Fruit fly (Drosophila melanogaster) whole organism, wandering third instar larva: ENCODE measurements around the gene Lsp1alpha.

Experiments used
- Dfd ChIP-seq: fragments of >200 bp; optimal IDR thresholded peaks from 2 replicates; lab custom pipeline; 2017; ENCODE audit warnings: missing biosample characterization, missing genetic modification characterization
- GATAd ChIP-seq: sonication (Bioruptor generic); optimal IDR thresholded peaks from 2 replicates; lab custom pipeline; 2016; ENCODE audit warnings: missing biosample characterization, missing genetic modification characterization
- Myc ChIP-seq: fragments of >200 bp; optimal IDR thresholded peaks from 2 replicates; lab custom pipeline; 2017
- Rel ChIP-seq, 2 experiments: fragments of 200-800 bp; sonication (Bioruptor generic) in 1 of 2; optimal IDR thresholded peaks; 2 replicates in 1 of 2; 3 replicates in 1 of 2; lab custom pipeline; 2016 to 2019; ENCODE audit warnings: mild to moderate bottlenecking in 2 of 2, missing biosample characterization in 2 of 2, missing genetic modification characterization in 2 of 2, moderate library complexity in 1 of 2
- brk ChIP-seq: fragments of 200-800 bp; sonication (Bioruptor generic); optimal IDR thresholded peaks from 2 replicates; lab custom pipeline; 2016; ENCODE audit warnings: missing biosample characterization, mild to moderate bottlenecking, missing genetic modification characterization
- fru ChIP-seq: fragments of 200-800 bp; sonication (Bioruptor generic); optimal IDR thresholded peaks from 3 replicates; lab custom pipeline; 2016; ENCODE audit warnings: missing biosample characterization, mild to moderate bottlenecking, missing genetic modification characterization
- jim ChIP-seq: fragments of 175-275, 200-325 bp; sonication (Bioruptor generic); optimal IDR thresholded peaks from 2 replicates; lab custom pipeline; 2016; ENCODE audit warnings: missing biosample characterization, mild to moderate bottlenecking, missing genetic modification characterization
- lola ChIP-seq: fragments of >200 bp; optimal IDR thresholded peaks from 2 replicates; lab custom pipeline; 2017; ENCODE audit warnings: missing biosample characterization, missing genetic modification characterization
- pan ChIP-seq: fragments of >200 bp; optimal IDR thresholded peaks from 2 replicates; lab custom pipeline; 2017
- woc ChIP-seq: sonication (Bioruptor generic); optimal IDR thresholded peaks from 2 replicates; lab custom pipeline; 2016; ENCODE audit warnings: missing biosample characterization, mild to moderate bottlenecking, missing genetic modification characterization

DNA sequence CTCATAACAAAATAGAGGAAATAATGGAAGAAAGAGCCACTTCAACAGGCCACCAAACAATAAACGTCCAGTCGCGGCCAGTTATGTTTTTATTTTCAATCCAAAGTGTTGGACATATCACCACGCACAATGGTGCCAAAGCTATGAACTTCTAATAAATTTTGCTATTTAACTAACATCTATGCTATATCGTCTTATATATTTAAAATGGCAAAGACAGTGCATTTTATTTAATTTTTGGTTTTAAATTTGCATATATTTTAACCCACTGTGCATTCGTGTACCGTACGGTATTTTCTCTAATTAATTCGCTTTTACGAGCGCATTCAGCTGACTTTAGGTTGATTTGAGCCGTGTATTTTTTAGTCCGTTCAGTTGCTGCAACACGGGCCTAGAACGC, 35.7 kb upstream of the Lsp1alpha start, which contains the start of gene CG15927:
- TF ChIP-seq GATAd (GFP tag; lab: Kevin White, UChicago) (no peak), Myc (lab: Kevin White, UChicago) (no peak), fru (GFP tag; lab: Kevin White, UChicago) (no peak), lola (GFP tag; lab: Kevin White, UChicago) (no peak), brk (GFP tag; lab: Kevin White, UChicago) (no peak), jim (GFP tag; lab: Kevin White, UChicago) (no peak), pan (lab: Kevin White, UChicago) (no peak), Rel (GFP tag; optimal IDR thresholded peaks at IDR 0.05; lab: Kevin White, UChicago) (no peak), Rel (tag; optimal IDR thresholded peaks at IDR 0.05; lab: Kevin White, UChicago) (no peak), woc (GFP tag; lab: Kevin White, UChicago) (no peak), Dfd (GFP tag; lab: Kevin White, UChicago) (no peak)
